Worm (Caenorhabditis elegans): Measurements from ENCODE around the gene Y43F8B.10.

DNA sequence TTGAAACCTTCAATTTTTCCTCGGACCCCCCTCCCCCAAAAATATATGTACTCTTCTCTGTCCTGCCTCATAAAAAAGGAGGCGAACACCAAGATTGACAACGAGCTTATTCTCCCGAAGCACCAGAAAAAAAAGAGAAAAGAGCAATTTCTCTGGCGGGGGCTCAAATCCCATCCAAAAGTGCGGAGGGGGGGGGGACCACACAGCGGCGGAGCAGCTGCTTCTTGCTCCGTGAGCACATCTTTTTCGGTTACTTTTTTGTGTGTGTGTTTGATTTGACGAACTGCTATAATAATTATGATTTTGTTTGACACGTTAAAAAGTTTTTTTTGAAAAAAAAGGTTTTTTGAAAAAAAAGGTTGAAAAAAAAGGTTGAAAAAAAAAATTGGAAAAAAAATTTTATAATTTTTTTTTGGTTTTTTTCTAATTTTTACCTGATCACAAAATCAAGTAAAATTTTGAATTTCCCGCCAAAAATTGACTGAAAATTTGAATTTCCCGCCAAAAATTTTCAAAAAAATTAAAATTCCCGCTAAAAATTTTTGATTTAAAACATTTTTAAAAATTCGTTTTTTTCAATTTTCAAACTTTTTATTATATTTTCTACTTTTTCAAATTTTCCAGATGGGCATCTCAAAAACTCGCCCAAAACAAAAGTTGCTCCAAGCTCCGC lies at the start of gene Y43F8B.10:
- TF ChIP-seq ref-1 (GFP tag; conservative IDR thresholded peaks at IDR 0.05) (no peak), cog-1 (tag; optimal IDR thresholded peaks at IDR 0.05) (no peak), T22C8.4 (GFP tag; IDR thresholded peaks at IDR 0.05) (no peak)

All from whole organism, midembryonic.